Worm (Caenorhabditis elegans) whole organism, L4 larva: Measurements from ENCODE around the gene T03F7.6.

Experiments
- Y5F2A.4 ChIP-seq: fragments of 200-800 bp; sonication (Bioruptor generic); optimal IDR thresholded peaks from 2 replicates; lab custom pipeline; 2018; ENCODE audit warnings: mild to moderate bottlenecking, missing genetic modification characterization, missing compliant biosample characterization
- ZK337.2 ChIP-seq: fragments of 200-800 bp; sonication (Bioruptor generic); IDR thresholded peaks from 2 replicates; pipeline ENCODE4 v1.3.6; 2022; ENCODE audit warnings: missing genetic modification reagents, missing genetic modification characterization, missing compliant biosample characterization
- daf-16 ChIP-seq, 3 experiments: sonication (generic microtip); optimal IDR thresholded peaks; 2 replicates each; lab custom pipeline; 2016 to 2017; ENCODE audit warnings: missing genetic modification characterization in 3 of 3, missing genetic modification reagents in 3 of 3, mild to moderate bottlenecking in 2 of 3, missing compliant biosample characterization in 2 of 3, missing biosample characterization in 1 of 3, moderate library complexity in 1 of 3
- egl-27 ChIP-seq: sonication (generic microtip); optimal IDR thresholded peaks from 3 replicates; lab custom pipeline; 2017; ENCODE audit warnings: missing biosample characterization, missing genetic modification reagents, missing genetic modification characterization
- fkh-10 ChIP-seq: fragments of 150-350 bp; optimal IDR thresholded peaks from 2 replicates; lab custom pipeline; 2014; ENCODE audit warnings: missing biosample characterization, missing genetic modification reagents, missing genetic modification characterization
- gei-8 ChIP-seq: fragments of 200-800 bp; sonication (Bioruptor generic); optimal IDR thresholded peaks from 2 replicates; lab custom pipeline; 2018; ENCODE audit warnings: mild to moderate bottlenecking, missing genetic modification characterization, missing compliant biosample characterization
- hlh-11 ChIP-seq: fragments of 200-800 bp; sonication (Bioruptor generic); optimal IDR thresholded peaks from 2 replicates; lab custom pipeline; 2018; ENCODE audit warnings: mild to moderate bottlenecking, missing genetic modification characterization, missing compliant biosample characterization
- lsy-2 ChIP-seq, 2 experiments: fragments of 150-350 bp in 1 of 2; sonication (generic microtip) in 1 of 2; optimal IDR thresholded peaks; 2 replicates each; lab custom pipeline; 2014 to 2017; ENCODE audit warnings: missing biosample characterization in 2 of 2, missing genetic modification characterization in 2 of 2
- mdt-29 ChIP-seq: fragments of 200-800 bp; sonication (Bioruptor generic); IDR thresholded peaks from 2 replicates; pipeline ENCODE4 v1.3.6; 2022; ENCODE audit warnings: missing genetic modification reagents, missing genetic modification characterization, missing compliant biosample characterization
- nhr-77 ChIP-seq: fragments of 150-350 bp; optimal IDR thresholded peaks from 2 replicates; lab custom pipeline; 2014; ENCODE audit warnings: missing biosample characterization, missing genetic modification characterization
- spr-3 ChIP-seq: fragments of 200-800 bp; sonication (Bioruptor generic); optimal IDR thresholded peaks from 2 replicates; lab custom pipeline; 2018; ENCODE audit warnings: mild to moderate bottlenecking, missing genetic modification characterization, missing compliant biosample characterization
- unc-39 ChIP-seq: sonication (generic microtip); optimal IDR thresholded peaks from 2 replicates; lab custom pipeline; 2017; ENCODE audit warnings: missing biosample characterization, missing genetic modification characterization
- unc-62 ChIP-seq, 3 experiments: fragments of 150-350 bp in 1 of 3; sonication (generic microtip); optimal IDR thresholded peaks in 2 of 3; peaks in 1 of 3; 1 replicate in 1 of 3; 2 replicates in 2 of 3; lab custom pipeline; 2014 to 2017; ENCODE audit warnings: missing biosample characterization in 3 of 3, missing genetic modification characterization in 3 of 3, missing genetic modification reagents in 3 of 3, missing genotype in 1 of 3
- zag-1 ChIP-seq: fragments of 150-350 bp; optimal IDR thresholded peaks from 2 replicates; lab custom pipeline; 2014; ENCODE audit warnings: missing biosample characterization, missing genetic modification characterization

ce11 chrV:11263025-11263424 is 31.5 kb upstream of the T03F7.6 start, which contains the start of gene F07B10.4:
- TF ChIP-seq spr-3 (GFP tag; lab: Kevin White, UChicago) (no peak), unc-62 (GFP tag; optimal IDR thresholded peaks at IDR 0.05 in 1 of 2; lab: Kevin White, UChicago) (no peak), unc-62 (tag; optimal IDR thresholded peaks at IDR 0.05; lab: Kevin White, UChicago) (no peak), daf-16 (GFP tag; optimal IDR thresholded peaks at IDR 0.05; lab: Kevin White, UChicago) (no peak), daf-16 (tag; optimal IDR thresholded peaks at IDR 0.05; lab: Kevin White, UChicago) (no peak), unc-39 (tag; lab: Kevin White, UChicago) (no peak), nhr-77 (tag; lab: Kevin White, UChicago) (no peak), egl-27 (tag; lab: Kevin White, UChicago) (no peak), mdt-29 (no peak), fkh-10 (GFP tag; lab: Kevin White, UChicago) (no peak), zag-1 (tag; lab: Kevin White, UChicago) (no peak), hlh-11 (tag; lab: Kevin White, UChicago) (no peak), ZK337.2 (GFP tag; lab: Robert Waterston, UW) (no peak), lsy-2 (tag; optimal IDR thresholded peaks at IDR 0.05; lab: Kevin White, UChicago) (no peak), Y5F2A.4 (GFP tag; lab: Kevin White, UChicago) (no peak), gei-8 (GFP tag; lab: Kevin White, UChicago) (no peak)
